Worm (Caenorhabditis elegans) whole organism, early embryonic: ENCODE data around the gene srv-6.

Experiments used
- ama-1 ChIP-seq: fragments of 150-350 bp; optimal IDR thresholded peaks from 2 replicates; lab custom pipeline; 2014
- pes-1 ChIP-seq: fragments of 200-800 bp; sonication (Bioruptor generic); IDR thresholded peaks from 2 replicates; pipeline ENCODE4 v1.3.6; 2022; ENCODE audit warnings: missing genetic modification reagents, missing genetic modification characterization, missing compliant biosample characterization
- tbx-11 ChIP-seq: fragments of 200-800 bp; sonication (Bioruptor generic); IDR thresholded peaks from 2 replicates; pipeline ENCODE4 v1.3.6; 2022; ENCODE audit warnings: missing genetic modification characterization, missing compliant biosample characterization

ce11 chrX:4256761-4257160, at the start of gene srv-6:
- TF ChIP-seq ama-1 (lab: Kevin White, UChicago) (no peak), tbx-11 (GFP tag; lab: Robert Waterston, UW) (no peak), pes-1 (GFP tag; lab: Robert Waterston, UW) (no peak)
